Worm (Caenorhabditis elegans) whole organism, L4 larva: ENCODE measurements around the gene rme-6.

Source experiments
- ama-1 ChIP-seq: fragments of 150-350 bp; optimal IDR thresholded peaks from 2 replicates; lab custom pipeline; 2014; ENCODE audit warnings: inconsistent platforms, mixed read lengths
- egl-27 ChIP-seq: sonication (generic microtip); optimal IDR thresholded peaks from 3 replicates; lab custom pipeline; 2017; ENCODE audit warnings: missing biosample characterization, missing genetic modification reagents, missing genetic modification characterization
- nhr-28 ChIP-seq: fragments of 150-350 bp; optimal IDR thresholded peaks from 2 replicates; lab custom pipeline; 2014; ENCODE audit warnings: missing biosample characterization, missing genetic modification characterization
- unc-130 ChIP-seq: sonication (generic microtip); optimal IDR thresholded peaks from 2 replicates; lab custom pipeline; 2016; ENCODE audit warnings: missing genetic modification reagents, missing genetic modification characterization, missing compliant biosample characterization

DNA sequence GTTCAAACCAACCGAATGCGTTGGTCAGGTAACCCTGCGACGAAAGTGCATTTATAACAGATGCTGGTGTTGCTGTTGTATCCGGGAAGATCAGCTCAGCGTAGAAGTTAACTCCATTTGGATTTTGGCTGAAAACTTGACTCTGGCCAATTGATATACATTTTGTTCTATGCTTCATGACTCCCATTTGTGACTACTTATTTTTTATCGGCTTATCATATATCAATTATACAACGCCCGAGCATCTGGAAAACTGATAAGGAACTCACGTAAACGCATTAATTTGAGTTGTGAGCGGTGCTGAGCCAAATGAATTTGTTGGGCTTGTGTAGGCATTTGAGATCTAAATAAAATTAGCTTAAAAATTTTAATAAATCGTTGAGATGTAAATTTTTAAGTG lies 50.4 kb downstream of the rme-6 start:
- TF ChIP-seq egl-27 (tag; lab: Kevin White, UChicago) (no peak), ama-1 (lab: Kevin White, UChicago) (no peak), nhr-28 (tag; lab: Kevin White, UChicago) (peak; percentile 40), unc-130 (GFP tag; lab: Kevin White, UChicago) (no peak)
